Worm (Caenorhabditis elegans) whole organism, mixed stage, embryonic: ENCODE measurements around the gene nmr-1.

ENCODE experiments used
- blmp-1 ChIP-seq: fragments of 150-350 bp; optimal IDR thresholded peaks from 2 replicates; lab custom pipeline; 2014; ENCODE audit warnings: missing biosample characterization, missing genetic modification characterization
- nhr-76 ChIP-seq: sonication (generic microtip); optimal IDR thresholded peaks from 2 replicates; lab custom pipeline; 2017; ENCODE audit warnings: missing biosample characterization, missing genetic modification characterization
- pha-4 ChIP-seq: fragments of 150-350 bp; optimal IDR thresholded peaks from 2 replicates; lab custom pipeline; 2018; ENCODE audit warnings: missing biosample characterization, missing genetic modification reagents, missing genetic modification characterization
- snpc-4 ChIP-seq: fragments of 150-350 bp; optimal IDR thresholded peaks from 2 replicates; lab custom pipeline; 2014; ENCODE audit warnings: missing biosample characterization, missing genetic modification characterization
- ztf-11 ChIP-seq: fragments of 150-350 bp; optimal IDR thresholded peaks from 2 replicates; lab custom pipeline; 2014; ENCODE audit warnings: missing biosample characterization, missing genetic modification characterization

ce11 chrII:5391447-5391846 lies 55.0 kb downstream of the nmr-1 start:
- no peak for TF ChIP-seq blmp-1 (tag; lab: Kevin White, UChicago)
- no peak for TF ChIP-seq nhr-76 (tag; lab: Kevin White, UChicago)
- TF ChIP-seq snpc-4, result no peak
- TF ChIP-seq ztf-11 (tag; lab: Kevin White, UChicago), result no peak
- no peak for TF ChIP-seq pha-4 (tag; lab: Kevin White, UChicago)
